Fruit fly (Drosophila melanogaster) S2 (cell line): ENCODE results near the gene CG18268.

ENCODE experiments used
- CG8478 ChIP-seq: fragments of >200 bp; optimal IDR thresholded peaks from 2 replicates; lab custom pipeline; 2018
- CTCF ChIP-seq, 2 experiments: fragments of >200 bp; optimal IDR thresholded peaks; 2 replicates each; lab custom pipeline; 2018

dm6 chr3R:7798525-7798924 is 5.7 kb downstream of the CG18268 start, which contains the start of gene CG18744:
- no peak for TF ChIP-seq CG8478 (lab: Kevin White, UChicago)
- no peak for TF ChIP-seq CTCF (optimal IDR thresholded peaks at IDR 0.05; lab: Kevin White, UChicago)
